Worm (Caenorhabditis elegans) whole organism, L3 larva: ENCODE results near the gene W06E11.1.

Source experiments
- egl-27 ChIP-seq: sonication (generic microtip); optimal IDR thresholded peaks from 4 replicates; lab custom pipeline; 2017; ENCODE audit warnings: missing biosample characterization, missing genetic modification reagents, missing genetic modification characterization
- elt-1 ChIP-seq: fragments of 150-350 bp; optimal IDR thresholded peaks from 2 replicates; lab custom pipeline; 2014; ENCODE audit warnings: missing biosample characterization, missing genetic modification characterization
- fos-1 ChIP-seq: fragments of 150-350 bp; optimal IDR thresholded peaks from 2 replicates; lab custom pipeline; 2014; ENCODE audit warnings: missing biosample characterization, missing genetic modification characterization
- jun-1 ChIP-seq: fragments of 150-350 bp; optimal IDR thresholded peaks from 2 replicates; lab custom pipeline; 2014; ENCODE audit warnings: missing biosample characterization, missing genetic modification reagents, missing genetic modification characterization
- lin-39 ChIP-seq: fragments of 150-350 bp; optimal IDR thresholded peaks from 2 replicates; lab custom pipeline; 2018; ENCODE audit warnings: missing biosample characterization, missing genetic modification reagents, missing genetic modification characterization
- nhr-77 ChIP-seq: fragments of 150-350 bp; optimal IDR thresholded peaks from 2 replicates; lab custom pipeline; 2014; ENCODE audit warnings: missing biosample characterization, missing genetic modification characterization

DNA sequence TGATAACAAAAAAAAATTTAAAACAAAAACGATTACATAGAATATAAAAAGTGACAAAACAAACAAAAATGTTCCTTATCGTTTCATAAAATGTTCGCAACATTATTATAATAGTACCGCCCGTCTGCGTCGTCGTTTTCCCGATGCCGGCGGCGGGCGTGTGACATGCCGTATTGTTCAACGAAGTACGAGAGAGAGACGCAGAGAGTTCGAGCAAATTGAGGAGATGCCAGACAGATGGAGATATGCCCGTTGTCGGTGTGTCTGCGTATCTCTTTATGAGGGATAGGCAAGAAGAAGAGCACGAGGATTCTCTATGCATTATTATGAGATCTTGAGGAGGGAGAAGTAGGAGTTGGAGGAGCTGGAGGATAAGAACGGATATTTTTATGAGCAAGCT, 18.1 kb upstream of the W06E11.1 start:
- no peak for TF ChIP-seq nhr-77 (tag; lab: Kevin White, UChicago)
- no peak for TF ChIP-seq fos-1 (tag; lab: Kevin White, UChicago)
- TF ChIP-seq elt-1, result peak; percentile 67
- peak; percentile 91 for TF ChIP-seq lin-39 (tag; lab: Kevin White, UChicago)
- peak; percentile 39 for TF ChIP-seq egl-27 (tag; lab: Kevin White, UChicago)
- TF ChIP-seq jun-1 (tag; lab: Kevin White, UChicago), result peak; percentile 79
